Fruit fly (Drosophila melanogaster): ENCODE measurements around the gene CG4820.
A peak's percentile ranks its signal among the peaks of the same experiment; 100 is the strongest.

The CG4820 gene

DNA sequence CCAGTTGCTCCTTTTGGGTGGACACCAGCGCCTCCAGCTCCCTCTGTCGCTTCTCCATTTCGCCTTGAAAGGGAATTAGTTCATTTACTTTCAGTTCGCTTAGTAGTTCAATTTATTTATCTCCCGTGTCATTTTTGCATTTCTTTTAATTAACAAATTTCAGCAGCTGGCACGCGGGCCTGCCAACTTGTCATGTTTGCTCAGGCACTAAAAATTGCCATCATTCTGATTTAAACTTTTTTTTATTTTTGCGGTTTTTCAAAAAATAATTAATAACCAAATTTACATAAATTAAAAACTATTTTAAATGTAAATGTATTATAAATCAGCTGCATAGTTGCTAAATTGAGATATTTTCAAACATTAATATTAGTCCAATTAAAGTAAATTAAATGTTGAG is 14.1 kb downstream of the CG4820 start, which contains the start of gene GCC88:
GCC88 (minus strand) TSS at position 209 of the 400 bp plus-strand sequence.
- no peak for TF ChIP-seq OdsH (GFP tag; optimal IDR thresholded peaks at IDR 0.05)
- TF ChIP-seq N (GFP tag; optimal IDR thresholded peaks at IDR 0.05) = no peak
- no peak for TF ChIP-seq Dif (GFP tag; optimal IDR thresholded peaks at IDR 0.05; ENCODE audit: partially characterized antibody)
- TF ChIP-seq sv (GFP tag; optimal IDR thresholded peaks at IDR 0.05) = no peak
- no peak for TF ChIP-seq Vsx2 (GFP tag; optimal IDR thresholded peaks at IDR 0.05; ENCODE audit: partially characterized antibody)
- TF ChIP-seq woc (GFP tag; optimal IDR thresholded peaks at IDR 0.05) = no peak
- TF ChIP-seq lola (GFP tag; optimal IDR thresholded peaks at IDR 0.05) = no peak
- TF ChIP-seq sage (GFP tag; optimal IDR thresholded peaks at IDR 0.05) = no peak

DNA sequence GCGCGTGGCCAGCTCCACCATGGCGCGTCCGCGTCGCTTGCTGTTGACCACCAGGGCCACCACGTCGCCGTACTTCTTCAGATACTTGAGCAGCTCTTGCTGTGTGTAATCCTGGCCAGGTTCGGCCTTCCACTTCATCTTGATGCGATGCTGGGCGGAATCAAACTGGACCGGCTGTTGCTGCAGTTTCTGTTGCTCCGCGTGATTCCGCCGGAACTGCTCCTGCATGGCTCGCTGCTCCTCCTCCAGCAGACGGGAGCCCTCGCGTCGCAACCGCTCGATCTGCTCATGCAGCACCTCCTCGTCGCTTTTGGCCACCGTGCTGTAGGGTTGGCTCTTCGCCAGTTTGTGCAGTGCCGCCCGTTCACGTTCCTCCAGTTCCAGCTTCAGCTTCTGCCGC is 14.7 kb downstream of the CG4820 start:
- no peak for TF ChIP-seq N (GFP tag; optimal IDR thresholded peaks at IDR 0.05)
- no peak for TF ChIP-seq Hnf4 (GFP tag; optimal IDR thresholded peaks at IDR 0.05)
- TF ChIP-seq dmrt93B (GFP tag; optimal IDR thresholded peaks at IDR 0.05) = no peak
- TF ChIP-seq Jra (GFP tag; optimal IDR thresholded peaks at IDR 0.05) = no peak
- no peak for TF ChIP-seq Hr78 (GFP tag; optimal IDR thresholded peaks at IDR 0.05)
- TF ChIP-seq Rel (GFP tag; optimal IDR thresholded peaks at IDR 0.05) = no peak
- TF ChIP-seq Rel (tag; optimal IDR thresholded peaks at IDR 0.05) = no peak
- no peak for TF ChIP-seq sage (GFP tag; optimal IDR thresholded peaks at IDR 0.05)
- TF ChIP-seq sv (GFP tag; optimal IDR thresholded peaks at IDR 0.05) = no peak
- no peak for TF ChIP-seq Myc (optimal IDR thresholded peaks at IDR 0.05)
- no peak for TF ChIP-seq CrebA (GFP tag; optimal IDR thresholded peaks at IDR 0.05; ENCODE audit: borderline replicate concordance)
- no peak for TF ChIP-seq Dfd (GFP tag; optimal IDR thresholded peaks at IDR 0.05)
- no peak for TF ChIP-seq rgr (GFP tag; optimal IDR thresholded peaks at IDR 0.05)
- no peak for TF ChIP-seq lola (GFP tag; optimal IDR thresholded peaks at IDR 0.05)

DNA sequence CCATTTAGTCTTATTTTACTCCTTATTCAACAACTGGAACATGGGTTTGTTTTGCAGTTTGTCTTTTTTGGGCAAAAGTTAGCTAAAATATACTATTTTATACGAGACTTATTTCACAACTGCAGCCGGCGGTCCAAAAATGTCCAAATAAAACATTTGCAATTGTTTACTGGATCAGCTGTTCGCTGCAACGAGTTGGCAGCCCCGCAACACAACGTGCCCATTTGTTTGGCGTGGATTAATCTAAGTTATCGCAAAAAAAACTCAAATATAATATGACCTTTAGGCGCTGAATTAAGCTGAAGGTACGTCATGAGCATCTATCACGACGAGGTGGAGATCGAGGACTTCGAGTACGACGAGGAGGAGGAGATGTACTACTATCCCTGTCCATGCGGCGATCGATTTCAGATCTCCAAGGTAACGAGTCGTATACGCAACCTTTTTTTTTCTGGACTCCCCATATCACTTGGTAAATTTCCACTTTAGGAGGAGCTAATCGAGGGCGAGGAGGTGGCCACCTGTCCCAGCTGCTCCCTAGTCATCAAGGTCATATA is 15.4 kb downstream of the CG4820 start, which contains the start of the genes CG17187 and Dph3:
CG17187 (minus strand) TSS at position 175 of the 557 bp plus-strand sequence.
Dph3 (plus strand) TSS at position 208 of the 557 bp plus-strand sequence.
- TF ChIP-seq woc (GFP tag; optimal IDR thresholded peaks at IDR 0.05) = no peak
- TF ChIP-seq Hnf4 (GFP tag; optimal IDR thresholded peaks at IDR 0.05) = no peak
- no peak for TF ChIP-seq Sp1 (GFP tag; optimal IDR thresholded peaks at IDR 0.05)
- no peak for TF ChIP-seq Rel (GFP tag; optimal IDR thresholded peaks at IDR 0.05)
- TF ChIP-seq Rel (tag; optimal IDR thresholded peaks at IDR 0.05) = peak; percentile 37
- peak; percentile 2 for TF ChIP-seq Myc (optimal IDR thresholded peaks at IDR 0.05)

DNA sequence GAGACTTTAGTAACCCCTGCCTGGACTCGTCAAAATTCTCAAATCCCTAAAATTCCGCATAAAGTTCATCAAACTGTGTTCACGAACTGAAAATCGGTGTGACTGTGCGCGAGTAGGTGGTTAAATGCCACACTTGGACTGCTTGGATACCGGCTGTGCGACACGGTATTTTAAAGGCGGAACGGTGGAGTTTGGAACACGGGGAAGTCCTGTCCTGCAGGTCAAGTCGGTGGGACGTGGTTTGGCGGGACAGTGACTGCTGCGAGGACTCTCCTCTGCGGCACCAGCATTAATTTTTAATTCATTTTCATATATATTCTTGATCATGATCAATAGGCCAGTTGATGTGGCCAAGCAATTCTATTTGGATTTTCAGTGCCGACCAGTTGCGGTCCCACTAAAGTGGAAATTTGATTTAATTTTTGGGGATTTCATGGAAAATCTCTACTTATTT is 18.6 kb downstream of the CG4820 start, which contains the start of the genes Arfip and CG17721:
Arfip (minus strand) TSS at position 96 of the 454 bp plus-strand sequence.
CG17721 (plus strand) TSS at position 223 of the 454 bp plus-strand sequence.
- TF ChIP-seq Hnf4 (GFP tag; optimal IDR thresholded peaks at IDR 0.05) (no peak), tai (GFP tag; optimal IDR thresholded peaks at IDR 0.05) (no peak), Rel (GFP tag; optimal IDR thresholded peaks at IDR 0.05) (no peak), Rel (tag; optimal IDR thresholded peaks at IDR 0.05) (peak; percentile 98), CG32264 (GFP tag; optimal IDR thresholded peaks at IDR 0.05) (no peak), usp (GFP tag; optimal IDR thresholded peaks at IDR 0.05) (no peak)

DNA sequence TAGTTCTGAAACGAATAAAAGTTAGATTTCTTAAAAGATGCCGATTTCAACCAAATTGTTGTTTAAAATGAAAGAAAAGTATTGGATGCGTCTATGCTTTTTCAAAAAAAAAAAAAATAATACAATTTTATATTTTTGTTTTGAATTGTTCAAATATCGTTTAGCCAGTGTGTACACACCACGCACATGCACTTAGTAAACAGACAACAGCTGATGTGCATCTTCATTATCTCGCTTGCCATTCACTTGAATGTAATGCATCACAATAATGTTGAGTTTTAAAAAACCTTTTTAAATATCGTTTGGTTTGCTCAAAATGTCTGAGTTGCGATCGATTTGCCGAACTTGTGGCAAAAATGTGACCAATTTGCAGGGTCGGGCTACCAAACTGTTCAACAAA is 19.7 kb downstream of the CG4820 start, which contains the start of gene CG31441:
CG31441 (plus strand) TSS at position 246 of the 400 bp plus-strand sequence.
- peak; percentile 31 for TF ChIP-seq Hr83 (GFP tag; optimal IDR thresholded peaks at IDR 0.05; ENCODE audit: poor library complexity, severe bottlenecking)
- no peak for TF ChIP-seq N (GFP tag; optimal IDR thresholded peaks at IDR 0.05)

DNA sequence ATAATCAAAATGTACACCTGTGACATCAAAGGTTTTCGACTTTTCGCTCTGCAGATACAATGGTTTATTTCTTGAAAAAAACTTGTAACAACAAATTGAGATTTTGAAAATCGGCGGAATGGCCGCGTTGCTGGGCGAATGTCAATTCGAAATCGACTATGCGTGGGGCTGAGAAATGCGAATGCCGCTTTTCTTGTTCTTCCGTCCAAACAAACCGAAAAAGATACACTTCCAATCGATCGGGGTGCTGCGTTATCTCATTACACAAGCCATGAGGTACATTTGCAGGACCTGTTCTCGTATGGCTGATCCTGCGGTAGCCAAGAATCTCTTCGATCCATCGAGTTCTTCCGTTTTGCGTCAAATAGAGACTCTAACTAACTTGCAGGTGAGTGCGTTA is 21.3 kb downstream of the CG4820 start, which contains the start of gene CG31388:
CG31388 (plus strand) TSS at position 218 of the 400 bp plus-strand sequence.
- no peak for TF ChIP-seq pan (optimal IDR thresholded peaks at IDR 0.05)
- no peak for TF ChIP-seq HLH106 (tag; optimal IDR thresholded peaks at IDR 0.05)
- no peak for TF ChIP-seq sage (GFP tag; optimal IDR thresholded peaks at IDR 0.05)
- no peak for TF ChIP-seq ey (GFP tag; optimal IDR thresholded peaks at IDR 0.05)
- peak; percentile 35 for TF ChIP-seq Myc (optimal IDR thresholded peaks at IDR 0.05)
- TF ChIP-seq Hnf4 (GFP tag; optimal IDR thresholded peaks at IDR 0.05) = no peak
- no peak for TF ChIP-seq lola (GFP tag; optimal IDR thresholded peaks at IDR 0.05)
- TF ChIP-seq rgr (GFP tag; optimal IDR thresholded peaks at IDR 0.05) = no peak

DNA sequence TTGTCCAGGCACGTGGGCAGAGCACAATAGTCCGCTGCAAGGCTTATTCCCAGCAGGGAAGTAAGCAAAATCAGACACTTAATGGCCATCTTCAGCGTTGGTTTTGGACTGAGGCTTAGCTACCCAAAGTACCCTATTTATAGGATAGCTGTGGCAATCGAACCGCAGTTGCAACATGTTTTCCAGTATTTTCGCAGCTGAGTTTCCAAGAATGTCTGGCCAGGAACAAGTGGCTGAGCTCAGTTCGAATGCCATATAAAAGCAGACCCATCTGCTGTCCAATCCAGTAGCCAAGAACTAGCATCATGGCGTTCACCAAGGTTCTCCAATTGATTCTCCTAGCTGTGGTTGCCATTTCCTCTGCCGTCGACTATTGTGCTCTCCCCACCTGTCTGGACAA is 24.6 kb downstream of the CG4820 start, which contains the start of the genes scpr-B and scpr-A:
scpr-B (minus strand) TSS at position 101 of the 400 bp plus-strand sequence.
scpr-A (plus strand) TSS at position 293 of the 400 bp plus-strand sequence.
- TF ChIP-seq psq (GFP tag; optimal IDR thresholded peaks at IDR 0.05) = no peak
- no peak for TF ChIP-seq jim (GFP tag; optimal IDR thresholded peaks at IDR 0.05)
- no peak for TF ChIP-seq pan (optimal IDR thresholded peaks at IDR 0.05)
- no peak for TF ChIP-seq CrebA (GFP tag; optimal IDR thresholded peaks at IDR 0.05; ENCODE audit: borderline replicate concordance)
- TF ChIP-seq sage (GFP tag; optimal IDR thresholded peaks at IDR 0.05) = no peak
- no peak for TF ChIP-seq usp (GFP tag; optimal IDR thresholded peaks at IDR 0.05)
- TF ChIP-seq brk (GFP tag; optimal IDR thresholded peaks at IDR 0.05) = no peak

Measured in whole organism, wandering third instar larva.